Worm (Caenorhabditis elegans) whole organism, L4 larva: ENCODE data around the gene F59A6.13.

ENCODE experiments used
- F49E8.2 ChIP-seq: sonication (generic microtip); optimal IDR thresholded peaks from 2 replicates; lab custom pipeline; 2016; ENCODE audit warnings: missing compliant biosample characterization, mild to moderate bottlenecking, missing genetic modification characterization, borderline replicate concordance
- R02D3.7 ChIP-seq: fragments of 150-350 bp; sonication (generic microtip); optimal IDR thresholded peaks from 3 replicates; lab custom pipeline; 2014; ENCODE audit warnings: missing biosample characterization, missing genetic modification characterization
- T20F7.1 ChIP-seq: fragments of 200-800 bp; sonication (Bioruptor generic); optimal IDR thresholded peaks from 2 replicates; lab custom pipeline; 2018; ENCODE audit warnings: mild to moderate bottlenecking, missing genetic modification characterization, missing compliant biosample characterization
- Y48G9A.11 ChIP-seq: fragments of 200-800 bp; sonication (Bioruptor generic); IDR thresholded peaks from 2 replicates; pipeline ENCODE4 v1.3.6; 2022; ENCODE audit warnings: missing genetic modification reagents, missing genetic modification characterization, missing compliant biosample characterization
- Y5F2A.4 ChIP-seq: fragments of 200-800 bp; sonication (Bioruptor generic); optimal IDR thresholded peaks from 2 replicates; lab custom pipeline; 2018; ENCODE audit warnings: mild to moderate bottlenecking, missing genetic modification characterization, missing compliant biosample characterization
- Y75B8A.6 ChIP-seq: fragments of 200-800 bp; sonication (Bioruptor generic); IDR thresholded peaks from 2 replicates; pipeline ENCODE4 v1.3.6; 2022; ENCODE audit warnings: missing genetic modification reagents, missing genetic modification characterization, missing compliant biosample characterization
- ZK337.2 ChIP-seq: fragments of 200-800 bp; sonication (Bioruptor generic); IDR thresholded peaks from 2 replicates; pipeline ENCODE4 v1.3.6; 2022; ENCODE audit warnings: missing genetic modification reagents, missing genetic modification characterization, missing compliant biosample characterization
- aha-1 ChIP-seq: fragments of 150-350 bp; peaks from one replicate; lab custom pipeline; 2014; ENCODE audit warnings: missing biosample characterization, missing genetic modification characterization
- ceh-32 ChIP-seq: sonication (generic microtip); optimal IDR thresholded peaks from 2 replicates; lab custom pipeline; 2016; ENCODE audit warnings: mild to moderate bottlenecking, missing genetic modification characterization, missing compliant biosample characterization; ENCODE audit not compliant: poor library complexity
- ceh-62 ChIP-seq: sonication (generic microtip); optimal IDR thresholded peaks from 2 replicates; lab custom pipeline; 2017; ENCODE audit warnings: missing biosample characterization, missing genetic modification characterization
- ces-1 ChIP-seq: fragments of 150-350 bp; sonication (generic microtip); optimal IDR thresholded peaks from 4 replicates; lab custom pipeline; 2014; ENCODE audit warnings: missing biosample characterization, missing genetic modification reagents, missing genetic modification characterization
- cey-2 ChIP-seq: sonication (generic microtip); optimal IDR thresholded peaks from 3 replicates; lab custom pipeline; 2017; ENCODE audit warnings: missing genetic modification characterization, mild to moderate bottlenecking, missing compliant biosample characterization, antibody characterized with exemption, borderline replicate concordance; ENCODE audit not compliant: insufficient read depth
- daf-12 ChIP-seq: fragments of 150-350 bp; optimal IDR thresholded peaks from 2 replicates; lab custom pipeline; 2014; ENCODE audit warnings: missing biosample characterization, missing genetic modification reagents, missing genetic modification characterization
- daf-16 ChIP-seq, 3 experiments: sonication (generic microtip); optimal IDR thresholded peaks; 2 replicates each; lab custom pipeline; 2016 to 2017; ENCODE audit warnings: missing genetic modification characterization in 3 of 3, missing genetic modification reagents in 3 of 3, mild to moderate bottlenecking in 2 of 3, missing compliant biosample characterization in 2 of 3, missing biosample characterization in 1 of 3, moderate library complexity in 1 of 3
- dmd-9 ChIP-seq: fragments of 200-800 bp; sonication (Bioruptor generic); IDR thresholded peaks from 2 replicates; pipeline ENCODE4 v1.3.6; 2022; ENCODE audit warnings: missing genetic modification reagents, missing genetic modification characterization, missing compliant biosample characterization
- dpl-1 ChIP-seq: fragments of 150-350 bp; optimal IDR thresholded peaks from 2 replicates; lab custom pipeline; 2014; ENCODE audit warnings: missing biosample characterization, missing genetic modification reagents, missing genetic modification characterization
- dve-1 ChIP-seq: sonication (generic microtip); optimal IDR thresholded peaks from 2 replicates; lab custom pipeline; 2017; ENCODE audit warnings: antibody characterized with exemption, mild to moderate bottlenecking, missing genetic modification characterization, missing compliant biosample characterization; ENCODE audit not compliant: insufficient read depth
- gei-8 ChIP-seq: fragments of 200-800 bp; sonication (Bioruptor generic); optimal IDR thresholded peaks from 2 replicates; lab custom pipeline; 2018; ENCODE audit warnings: mild to moderate bottlenecking, missing genetic modification characterization, missing compliant biosample characterization
- hlh-11 ChIP-seq: fragments of 200-800 bp; sonication (Bioruptor generic); optimal IDR thresholded peaks from 2 replicates; lab custom pipeline; 2018; ENCODE audit warnings: mild to moderate bottlenecking, missing genetic modification characterization, missing compliant biosample characterization
- hmg-1.1 ChIP-seq: fragments of 200-800 bp; sonication (Bioruptor generic); IDR thresholded peaks from 2 replicates; pipeline ENCODE4 v1.3.6; 2022; ENCODE audit warnings: missing genetic modification reagents, missing genetic modification characterization, missing compliant biosample characterization
- jun-1 ChIP-seq: fragments of 150-350 bp; optimal IDR thresholded peaks from 2 replicates; lab custom pipeline; 2014; ENCODE audit warnings: missing biosample characterization, missing genetic modification reagents, missing genetic modification characterization
- lim-7 ChIP-seq: fragments of 200-800 bp; sonication (Bioruptor generic); IDR thresholded peaks from 2 replicates; pipeline ENCODE4 v1.3.6; 2022; ENCODE audit warnings: missing genetic modification characterization, missing compliant biosample characterization
- lin-15B ChIP-seq: fragments of 150-350 bp; sonication (generic microtip); optimal IDR thresholded peaks from 3 replicates; lab custom pipeline; 2014; ENCODE audit warnings: missing biosample characterization, missing genetic modification characterization
- lin-29 ChIP-seq: fragments of 200-800 bp; sonication (Bioruptor generic); IDR thresholded peaks from 2 replicates; pipeline ENCODE4 v1.3.6; 2022; ENCODE audit warnings: missing genetic modification reagents, missing genetic modification characterization, missing compliant biosample characterization
- lin-39 ChIP-seq: fragments of 150-350 bp; optimal IDR thresholded peaks from 2 replicates; lab custom pipeline; 2014; ENCODE audit warnings: missing biosample characterization, missing genetic modification reagents, missing genetic modification characterization
- lir-3 ChIP-seq: sonication (generic microtip); optimal IDR thresholded peaks from 2 replicates; lab custom pipeline; 2016; ENCODE audit warnings: mild to moderate bottlenecking, missing genetic modification characterization, missing compliant biosample characterization
- lsy-2 ChIP-seq, 2 experiments: fragments of 150-350 bp in 1 of 2; sonication (generic microtip) in 1 of 2; optimal IDR thresholded peaks; 2 replicates each; lab custom pipeline; 2014 to 2017; ENCODE audit warnings: missing biosample characterization in 2 of 2, missing genetic modification characterization in 2 of 2
- madf-9 ChIP-seq: fragments of 200-800 bp; sonication (Bioruptor generic); conservative IDR thresholded peaks from 2 replicates; pipeline ENCODE4 v1.3.6; 2022; ENCODE audit warnings: missing genetic modification reagents, missing genetic modification characterization, missing compliant biosample characterization
- mdt-29 ChIP-seq: fragments of 200-800 bp; sonication (Bioruptor generic); IDR thresholded peaks from 2 replicates; pipeline ENCODE4 v1.3.6; 2022; ENCODE audit warnings: missing genetic modification reagents, missing genetic modification characterization, missing compliant biosample characterization
- mes-2 ChIP-seq: sonication (generic microtip); optimal IDR thresholded peaks from 2 replicates; lab custom pipeline; 2016; ENCODE audit warnings: missing genotype, mild to moderate bottlenecking, missing genetic modification characterization, missing compliant biosample characterization; ENCODE audit not compliant: poor library complexity, severe bottlenecking
- mxl-2 ChIP-seq: fragments of 200-800 bp; sonication (Bioruptor generic); conservative IDR thresholded peaks from 2 replicates; pipeline ENCODE4 v1.3.6; 2022; ENCODE audit warnings: missing genetic modification reagents, missing genetic modification characterization, missing compliant biosample characterization
- nhr-102 ChIP-seq: sonication (generic microtip); optimal IDR thresholded peaks from 2 replicates; lab custom pipeline; 2016; ENCODE audit warnings: mild to moderate bottlenecking, missing genetic modification characterization, moderate library complexity, missing compliant biosample characterization
- nhr-237 ChIP-seq: sonication (generic microtip); optimal IDR thresholded peaks from 2 replicates; lab custom pipeline; 2017; ENCODE audit warnings: missing biosample characterization, missing genetic modification characterization
- nhr-41 ChIP-seq: fragments of 200-800 bp; sonication (Bioruptor generic); IDR thresholded peaks from 2 replicates; pipeline ENCODE4 v1.3.6; 2022; ENCODE audit warnings: missing genetic modification reagents, missing genetic modification characterization, missing compliant biosample characterization
- nhr-48 ChIP-seq: sonication (generic microtip); optimal IDR thresholded peaks from 2 replicates; lab custom pipeline; 2016; ENCODE audit warnings: mild to moderate bottlenecking, missing genetic modification characterization, missing compliant biosample characterization
- nhr-6 ChIP-seq: fragments of 150-350 bp; optimal IDR thresholded peaks from 2 replicates; lab custom pipeline; 2014; ENCODE audit warnings: missing biosample characterization, missing genetic modification characterization
- nhr-76 ChIP-seq: fragments of 150-350 bp; optimal IDR thresholded peaks from 2 replicates; lab custom pipeline; 2014; ENCODE audit warnings: missing biosample characterization, missing genetic modification characterization
- nhr-77 ChIP-seq: fragments of 150-350 bp; optimal IDR thresholded peaks from 2 replicates; lab custom pipeline; 2014; ENCODE audit warnings: missing biosample characterization, missing genetic modification characterization
- saeg-2 ChIP-seq: fragments of 200-800 bp; sonication (Bioruptor generic); IDR thresholded peaks from 2 replicates; pipeline ENCODE4 v1.3.6; 2022; ENCODE audit warnings: missing genetic modification reagents, missing genetic modification characterization, missing compliant biosample characterization
- sdz-12 ChIP-seq: fragments of 200-800 bp; sonication (Bioruptor generic); optimal IDR thresholded peaks from 2 replicates; lab custom pipeline; 2018; ENCODE audit warnings: mild to moderate bottlenecking, missing genetic modification characterization, missing compliant biosample characterization
- snpc-4 ChIP-seq: fragments of 150-350 bp; optimal IDR thresholded peaks from 2 replicates; lab custom pipeline; 2014; ENCODE audit warnings: missing biosample characterization, missing genetic modification characterization
- spr-1 ChIP-seq: sonication (generic microtip); optimal IDR thresholded peaks from 2 replicates; lab custom pipeline; 2016; ENCODE audit warnings: mild to moderate bottlenecking, missing genetic modification characterization, missing compliant biosample characterization
- spr-3 ChIP-seq: fragments of 200-800 bp; sonication (Bioruptor generic); optimal IDR thresholded peaks from 2 replicates; lab custom pipeline; 2018; ENCODE audit warnings: mild to moderate bottlenecking, missing genetic modification characterization, missing compliant biosample characterization
- tag-97 ChIP-seq: fragments of 200-800 bp; sonication (Bioruptor generic); IDR thresholded peaks from 2 replicates; pipeline ENCODE4 v1.3.6; 2022; ENCODE audit warnings: missing genetic modification characterization, missing compliant biosample characterization
- tra-1 ChIP-seq: fragments of 200-800 bp; sonication (Bioruptor generic); IDR thresholded peaks from 2 replicates; pipeline ENCODE4 v1.3.6; 2022; ENCODE audit warnings: missing genetic modification reagents, missing genetic modification characterization, missing compliant biosample characterization
- unc-130 ChIP-seq: sonication (generic microtip); optimal IDR thresholded peaks from 2 replicates; lab custom pipeline; 2016; ENCODE audit warnings: missing genetic modification reagents, missing genetic modification characterization, missing compliant biosample characterization
- unc-62 ChIP-seq, 3 experiments: fragments of 150-350 bp in 1 of 3; sonication (generic microtip); optimal IDR thresholded peaks in 2 of 3; peaks in 1 of 3; 1 replicate in 1 of 3; 2 replicates in 2 of 3; lab custom pipeline; 2014 to 2017; ENCODE audit warnings: missing biosample characterization in 3 of 3, missing genetic modification characterization in 3 of 3, missing genetic modification reagents in 3 of 3, missing genotype in 1 of 3
- vab-7 ChIP-seq: fragments of 200-800 bp; sonication (Bioruptor generic); IDR thresholded peaks from 2 replicates; pipeline ENCODE4 v1.3.6; 2022; ENCODE audit warnings: missing genetic modification reagents, missing genetic modification characterization, missing compliant biosample characterization
- zip-11 ChIP-seq: fragments of 200-800 bp; sonication (Bioruptor generic); IDR thresholded peaks from 2 replicates; pipeline ENCODE4 v1.3.6; 2022; ENCODE audit warnings: missing genetic modification characterization, missing compliant biosample characterization

F59A6.13 gene

DNA sequence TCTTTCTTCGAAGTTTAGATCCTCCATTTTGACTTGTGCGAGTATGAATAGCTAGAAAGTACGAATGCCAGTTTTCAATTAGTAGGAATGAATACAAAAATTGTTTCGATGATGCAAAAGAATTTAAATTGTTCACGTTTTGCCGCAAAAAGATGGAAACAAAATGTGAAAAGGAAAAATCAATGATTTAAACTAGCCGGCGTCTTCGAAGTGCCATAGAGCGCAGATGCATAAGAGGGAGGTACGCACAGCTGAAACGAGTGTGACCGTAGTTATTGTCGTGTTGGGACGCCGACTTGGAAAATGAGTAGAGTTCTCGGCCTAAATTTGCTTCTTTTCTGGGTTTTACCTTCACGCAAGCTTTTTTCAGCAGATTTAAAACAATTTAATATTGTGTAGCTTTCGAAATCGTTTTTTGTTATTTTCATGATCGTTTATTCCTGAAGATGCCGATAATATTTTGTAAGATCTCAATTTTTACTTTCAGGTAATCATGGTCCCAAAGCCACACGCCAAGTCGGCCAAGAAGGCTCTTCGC, 32.6 kb downstream of the F59A6.13 start, which contains the start of the genes ify-1 and rpl-22 (continued):
- TF ChIP-seq lir-3 (no peak), ces-1 (GFP tag; lab: Kevin White, UChicago) (no peak), lin-15B (tag; lab: Kevin White, UChicago) (peak; percentile 87), nhr-77 (tag; lab: Kevin White, UChicago) (peak; percentile 96), hlh-11 (tag; lab: Kevin White, UChicago) (peak; percentile 89), spr-1 (tag; lab: Kevin White, UChicago) (peak; percentile 82), R02D3.7 (tag; lab: Kevin White, UChicago) (no peak), lin-29 (no peak), aha-1 (tag; lab: Kevin White, UChicago) (peak; percentile 91), lim-7 (GFP tag; lab: Robert Waterston, UW) (no peak), T20F7.1 (GFP tag; lab: Kevin White, UChicago) (peak; percentile 84), saeg-2 (GFP tag; lab: Robert Waterston, UW) (no peak), nhr-237 (tag; lab: Kevin White, UChicago) (no peak), gei-8 (GFP tag; lab: Kevin White, UChicago) (no peak), Y48G9A.11 (GFP tag; lab: Robert Waterston, UW) (no peak), madf-9 (GFP tag; lab: Robert Waterston, UW) (0 out of 2 replicates have a peak, but pooled peaks have one; percentile 21), daf-16 (GFP tag; optimal IDR thresholded peaks at IDR 0.05; lab: Kevin White, UChicago) (peak in 1 of 2 experiments; percentile 38), daf-16 (tag; optimal IDR thresholded peaks at IDR 0.05; lab: Kevin White, UChicago) (peak; percentile 84), spr-3 (GFP tag; lab: Kevin White, UChicago) (peak; percentile 24), mdt-29 (GFP tag; lab: Robert Waterston, UW) (no peak), dmd-9 (GFP tag; lab: Robert Waterston, UW) (0 out of 2 replicates have a peak, but pooled peaks have one; percentile 35), vab-7 (GFP tag; lab: Robert Waterston, UW) (0 out of 2 replicates have a peak, but pooled peaks have one; percentile 60), ZK337.2 (GFP tag; lab: Robert Waterston, UW) (no peak), dpl-1 (GFP tag; lab: Kevin White, UChicago) (peak; percentile 94), nhr-6 (tag; lab: Kevin White, UChicago) (peak; percentile 95), dve-1 (tag; lab: Kevin White, UChicago) (peak; percentile 95), Y75B8A.6 (GFP tag; lab: Robert Waterston, UW) (0 out of 2 replicates have a peak, but pooled peaks have one; percentile 36), jun-1 (tag; lab: Kevin White, UChicago) (peak; percentile 69), lsy-2 (tag; optimal IDR thresholded peaks at IDR 0.05; lab: Kevin White, UChicago) (peak; percentile 97 to 99), cey-2 (no peak), unc-62 (GFP tag; optimal IDR thresholded peaks at IDR 0.05 in 1 of 2; lab: Kevin White, UChicago) (peak in 1 of 2 experiments; percentile 98), unc-62 (tag; optimal IDR thresholded peaks at IDR 0.05; lab: Kevin White, UChicago) (peak; percentile 35), tra-1 (GFP tag; lab: Robert Waterston, UW) (no peak), sdz-12 (GFP tag; lab: Kevin White, UChicago) (no peak), snpc-4 (tag; lab: Kevin White, UChicago) (peak; percentile 51), nhr-48 (tag; lab: Kevin White, UChicago) (peak; percentile 43), tag-97 (GFP tag; lab: Robert Waterston, UW) (no peak), zip-11 (GFP tag; lab: Robert Waterston, UW) (no peak), mes-2 (peak; percentile 96), ceh-32 (no peak), daf-12 (tag; lab: Kevin White, UChicago) (no peak), nhr-41 (GFP tag; lab: Robert Waterston, UW) (no peak), unc-130 (GFP tag; lab: Kevin White, UChicago) (peak; percentile 81), lin-39 (tag; lab: Kevin White, UChicago) (no peak), hmg-1.1 (GFP tag; lab: Robert Waterston, UW) (peak; percentile 86), F49E8.2 (peak; percentile 61), mxl-2 (GFP tag; lab: Robert Waterston, UW) (no peak), Y5F2A.4 (GFP tag; lab: Kevin White, UChicago) (no peak), nhr-102 (tag; lab: Kevin White, UChicago) (peak; percentile 82), nhr-76 (tag; lab: Kevin White, UChicago) (no peak), ceh-62 (tag; lab: Kevin White, UChicago) (no peak)
